Worm (Caenorhabditis elegans) whole organism, mixed stage, embryonic: ENCODE measurements around the gene E04F6.4.

Experiments used
- M03D4.4 ChIP-seq: sonication (generic microtip); optimal IDR thresholded peaks from 2 replicates; lab custom pipeline; 2017; ENCODE audit warnings: mild to moderate bottlenecking, missing genetic modification characterization, missing compliant biosample characterization
- ces-1 ChIP-seq: fragments of 150-350 bp; optimal IDR thresholded peaks from 2 replicates; lab custom pipeline; 2014; ENCODE audit warnings: missing biosample characterization, missing genetic modification reagents, missing genetic modification characterization
- lsy-2 ChIP-seq: fragments of 150-350 bp; optimal IDR thresholded peaks from 2 replicates; lab custom pipeline; 2014; ENCODE audit warnings: missing biosample characterization, missing genetic modification characterization
- mab-5 ChIP-seq: fragments of 150-350 bp; optimal IDR thresholded peaks from 2 replicates; lab custom pipeline; 2014; ENCODE audit warnings: missing biosample characterization, missing genetic modification characterization
- mep-1 ChIP-seq: fragments of 150-350 bp; optimal IDR thresholded peaks from 2 replicates; lab custom pipeline; 2017; ENCODE audit warnings: missing biosample characterization, missing genetic modification reagents, missing genetic modification characterization, inconsistent platforms
- sem-2 ChIP-seq: fragments of 200-800 bp; sonication (Bioruptor generic); optimal IDR thresholded peaks from 2 replicates; lab custom pipeline; 2018; ENCODE audit warnings: mild to moderate bottlenecking, missing genetic modification characterization, missing compliant biosample characterization
- snpc-4 ChIP-seq: fragments of 150-350 bp; optimal IDR thresholded peaks from 2 replicates; lab custom pipeline; 2014; ENCODE audit warnings: missing biosample characterization, missing genetic modification characterization
- unc-39 ChIP-seq: fragments of 150-350 bp; optimal IDR thresholded peaks from 2 replicates; lab custom pipeline; 2014; ENCODE audit warnings: missing biosample characterization, missing genetic modification characterization

DNA sequence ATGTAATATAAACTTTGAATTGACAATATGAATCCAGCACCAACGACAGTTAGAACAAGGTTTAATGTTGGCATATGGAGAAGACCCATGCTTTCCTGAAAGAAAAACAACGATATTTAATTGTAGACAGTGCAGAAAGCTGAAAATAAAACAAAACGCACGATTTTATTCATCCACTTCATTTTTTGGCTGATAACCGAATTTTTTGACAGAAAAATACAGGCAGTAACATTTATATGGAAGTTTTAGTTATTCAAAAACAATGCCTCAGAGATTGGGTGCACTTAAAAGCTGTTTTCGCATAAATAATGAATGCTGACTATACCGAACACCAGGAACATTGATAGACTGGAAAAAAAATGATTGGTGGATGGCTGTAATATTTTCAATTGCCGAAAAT, 23.5 kb upstream of the E04F6.4 start, which contains the start of gene mfsd-13.2:
- no peak for TF ChIP-seq ces-1 (GFP tag; lab: Kevin White, UChicago)
- TF ChIP-seq snpc-4 (tag; lab: Kevin White, UChicago) = no peak
- no peak for TF ChIP-seq unc-39
- TF ChIP-seq mab-5 (tag; lab: Kevin White, UChicago) = no peak
- no peak for TF ChIP-seq mep-1 (tag; lab: Kevin White, UChicago)
- TF ChIP-seq lsy-2 (tag; lab: Kevin White, UChicago) = no peak
- no peak for TF ChIP-seq M03D4.4 (tag; lab: Kevin White, UChicago)
- TF ChIP-seq sem-2 = no peak
